Worm (Caenorhabditis elegans): ENCODE results near the gene srz-31.
A peak's percentile ranks its signal among the peaks of the same experiment; 100 is the strongest.

Gene srz-31

DNA sequence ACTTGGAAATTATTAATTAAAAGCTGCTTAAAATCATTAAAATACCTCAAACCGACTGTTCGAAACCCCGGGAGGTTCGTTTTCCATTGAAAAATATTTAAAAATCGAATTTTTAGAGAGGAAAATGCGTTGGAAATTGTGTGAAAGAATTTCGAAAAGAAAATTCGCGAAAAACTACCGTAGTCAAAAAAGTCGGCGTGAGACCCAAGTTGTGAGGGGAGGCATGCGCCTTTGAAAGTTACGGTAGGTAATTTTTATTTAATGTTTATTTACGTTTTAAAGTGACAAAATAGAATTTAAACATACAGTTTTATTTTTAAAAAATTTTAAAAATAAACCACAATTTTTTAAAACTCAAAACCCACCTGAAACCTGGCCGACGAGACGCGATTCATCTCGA is 21.6 kb upstream of the srz-31 start:
- no peak for TF ChIP-seq F13H6.1 (tag; optimal IDR thresholded peaks at IDR 0.05)
- no peak for TF ChIP-seq lsy-2 (tag; optimal IDR thresholded peaks at IDR 0.05)
- TF ChIP-seq nhr-10 (tag; optimal IDR thresholded peaks at IDR 0.05): no peak
- TF ChIP-seq dmd-4 (tag; optimal IDR thresholded peaks at IDR 0.05): no peak
- no peak for TF ChIP-seq aly-2 (tag; optimal IDR thresholded peaks at IDR 0.05)
- no peak for TF ChIP-seq Y55F3AM.14 (GFP tag; optimal IDR thresholded peaks at IDR 0.05)
- TF ChIP-seq sem-4 (tag; optimal IDR thresholded peaks at IDR 0.05): no peak
- TF ChIP-seq nhr-6 (tag; optimal IDR thresholded peaks at IDR 0.05): no peak
- no peak for TF ChIP-seq mdl-1 (tag; optimal IDR thresholded peaks at IDR 0.05)
- TF ChIP-seq blmp-1 (tag; optimal IDR thresholded peaks at IDR 0.05; ENCODE audit: insufficient read depth): no peak

- TF ChIP-seq nhr-23 (tag; optimal IDR thresholded peaks at IDR 0.05) (no peak), mab-5 (tag; optimal IDR thresholded peaks at IDR 0.05) (no peak), nhr-21 (tag; optimal IDR thresholded peaks at IDR 0.05) (no peak), alr-1 (tag; optimal IDR thresholded peaks at IDR 0.05) (no peak), nhr-11 (tag; optimal IDR thresholded peaks at IDR 0.05) (no peak)
Measured at ce11 chrIV:14119327-14119726, 17.8 kb upstream of the srz-31 start.

DNA sequence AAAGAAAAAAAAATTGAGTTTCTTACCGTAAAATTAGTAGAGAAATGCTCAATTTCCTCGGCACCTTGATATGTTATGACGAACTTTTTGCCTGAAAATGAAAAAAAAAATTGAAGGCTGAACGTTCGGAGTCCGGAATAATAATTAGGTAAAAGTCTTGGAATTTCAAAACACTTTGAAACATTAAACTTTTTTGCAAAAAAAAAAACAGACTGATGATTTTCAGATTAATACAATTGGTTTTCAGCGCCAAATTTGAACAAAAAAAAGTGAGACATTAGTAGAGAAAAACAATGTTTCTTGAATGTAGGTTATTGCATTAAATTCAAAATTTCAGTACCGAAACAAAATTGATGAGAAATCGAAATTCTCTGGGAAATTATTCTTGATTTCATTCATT is 13.2 kb upstream of the srz-31 start, which contains the start of gene nkcc-1:
TSS of gene nkcc-1 (minus strand) at position 101 of the 400 bp plus-strand sequence.
- no peak for TF ChIP-seq nhr-12 (tag; optimal IDR thresholded peaks at IDR 0.05)
- no peak for TF ChIP-seq unc-62 (GFP tag; optimal IDR thresholded peaks at IDR 0.05)
- no peak for TF ChIP-seq nhr-77 (tag; optimal IDR thresholded peaks at IDR 0.05)
- TF ChIP-seq skn-1 (tag; optimal IDR thresholded peaks at IDR 0.05): no peak
- no peak for TF ChIP-seq nhr-237 (tag; optimal IDR thresholded peaks at IDR 0.05)
- no peak for TF ChIP-seq lin-39 (tag; optimal IDR thresholded peaks at IDR 0.05)
- TF ChIP-seq nhr-25 (tag; optimal IDR thresholded peaks at IDR 0.05): no peak
- TF ChIP-seq crh-2 (tag; optimal IDR thresholded peaks at IDR 0.05): no peak
- TF ChIP-seq snpc-4 (tag; optimal IDR thresholded peaks at IDR 0.05): no peak

DNA sequence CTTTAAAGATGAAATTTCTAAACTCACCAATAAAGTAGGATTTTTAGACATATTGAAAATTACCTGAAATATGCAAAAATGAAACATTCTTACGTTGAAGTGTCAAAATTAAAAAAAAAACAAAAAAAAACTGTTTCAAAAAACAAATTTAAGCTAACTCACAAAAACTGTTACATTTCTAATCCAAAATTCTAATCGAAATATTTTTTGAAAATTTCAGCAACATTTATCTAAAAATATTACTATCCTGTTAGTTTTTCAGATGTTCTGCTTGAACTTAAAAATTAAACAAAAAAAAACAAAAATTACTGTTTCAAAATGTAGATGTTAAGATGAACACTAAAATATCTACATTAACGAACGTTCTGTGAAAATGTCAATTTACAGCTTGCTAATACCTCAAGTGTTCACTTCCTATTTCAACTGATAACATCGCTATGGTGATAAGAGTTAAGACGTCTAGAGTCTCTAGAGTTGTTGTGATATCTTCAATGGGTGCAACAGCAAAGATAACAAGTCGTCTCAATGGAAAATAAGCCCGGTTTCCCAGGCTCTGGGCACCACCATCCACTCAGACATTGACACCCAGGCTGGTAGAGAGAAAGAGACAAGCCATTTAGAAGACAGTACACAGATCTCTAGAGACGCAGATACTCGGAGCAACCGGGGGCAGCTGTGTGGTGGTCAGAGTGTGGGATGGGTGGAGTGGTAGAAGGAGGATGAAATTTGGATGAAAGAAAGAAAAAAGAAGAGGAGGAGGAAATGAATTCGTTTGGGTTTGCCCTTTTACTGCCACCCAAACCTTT is 9.2 kb upstream of the srz-31 start, which contains the start of gene H12I19.115:
TSS of gene H12I19.115 (minus strand) at position 51 of the 806 bp plus-strand sequence.
- TF ChIP-seq unc-55 (GFP tag; optimal IDR thresholded peaks at IDR 0.05) (peak; percentile 15), nhr-11 (tag; optimal IDR thresholded peaks at IDR 0.05) (no peak), nhr-129 (tag; optimal IDR thresholded peaks at IDR 0.05) (peak; percentile 83), ztf-4 (tag; optimal IDR thresholded peaks at IDR 0.05) (no peak), peb-1 (tag; optimal IDR thresholded peaks at IDR 0.05) (no peak), nhr-23 (tag; optimal IDR thresholded peaks at IDR 0.05) (no peak), sma-9 (GFP tag; optimal IDR thresholded peaks at IDR 0.05) (no peak), sma-9 (tag; optimal IDR thresholded peaks at IDR 0.05) (no peak), lsy-2 (tag; optimal IDR thresholded peaks at IDR 0.05) (no peak), sma-3 (GFP tag; optimal IDR thresholded peaks at IDR 0.05) (no peak), C34F6.9 (tag; optimal IDR thresholded peaks at IDR 0.05) (peak; percentile 30)

DNA sequence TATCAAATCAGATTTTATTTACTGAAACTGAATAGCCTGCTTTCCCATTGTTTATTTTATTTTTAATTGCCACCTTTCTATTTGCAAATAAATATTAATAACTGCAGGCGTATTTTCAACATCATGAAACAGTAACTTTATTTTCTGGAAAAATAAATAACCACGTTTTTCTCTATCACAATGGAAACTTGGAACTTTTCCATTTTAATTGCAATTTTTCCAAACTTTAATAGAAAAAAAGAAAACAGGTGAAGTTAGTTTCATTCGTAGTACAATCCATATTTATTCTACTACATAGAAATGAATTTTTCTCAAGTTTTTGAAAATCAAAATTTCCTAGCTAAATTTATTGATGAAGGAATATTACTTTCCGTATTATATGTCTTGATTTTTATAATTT is 8.1 kb upstream of the srz-31 start, which contains the start of gene srz-42:
TSS of gene srz-42 (plus strand) at position 301 of the 400 bp plus-strand sequence.
- TF ChIP-seq F13H6.1 (tag; optimal IDR thresholded peaks at IDR 0.05) (no peak), nhr-237 (tag; optimal IDR thresholded peaks at IDR 0.05) (no peak), unc-55 (GFP tag; optimal IDR thresholded peaks at IDR 0.05) (no peak)

DNA sequence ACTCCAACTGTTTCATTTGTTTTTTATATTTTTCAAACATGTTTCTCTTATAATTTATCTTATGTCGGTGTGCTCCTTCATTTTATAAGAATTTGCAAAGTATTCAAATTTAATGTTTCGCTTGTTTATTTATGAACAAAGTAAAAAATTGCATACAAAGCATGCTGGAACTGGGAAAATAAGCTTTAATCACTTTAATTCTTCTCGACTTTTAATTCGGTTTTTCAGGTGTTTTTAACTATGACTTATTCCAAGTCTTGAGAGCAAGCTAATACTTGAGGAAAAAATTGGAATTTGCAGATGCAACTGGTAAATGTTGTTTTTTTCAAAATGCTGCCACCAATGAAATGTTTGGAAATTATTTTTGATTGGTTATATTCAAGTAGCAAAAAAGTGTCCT is 5.4 kb upstream of the srz-31 start, which contains the start of gene srz-59:
TSS of gene srz-59 (plus strand) at position 301 of the 400 bp plus-strand sequence.
- TF ChIP-seq nhr-12 (tag; optimal IDR thresholded peaks at IDR 0.05) (no peak), unc-62 (GFP tag; optimal IDR thresholded peaks at IDR 0.05) (no peak), lin-11 (tag; optimal IDR thresholded peaks at IDR 0.05) (no peak), nhr-6 (tag; optimal IDR thresholded peaks at IDR 0.05) (no peak), sma-3 (GFP tag; optimal IDR thresholded peaks at IDR 0.05) (no peak), zag-1 (tag; optimal IDR thresholded peaks at IDR 0.05) (no peak), egl-27 (tag; optimal IDR thresholded peaks at IDR 0.05) (no peak), ceh-16 (tag; optimal IDR thresholded peaks at IDR 0.05) (no peak), nhr-21 (tag; optimal IDR thresholded peaks at IDR 0.05) (no peak), lsy-2 (tag; optimal IDR thresholded peaks at IDR 0.05) (no peak), lin-39 (tag; optimal IDR thresholded peaks at IDR 0.05) (no peak), R02D3.7 (tag; optimal IDR thresholded peaks at IDR 0.05) (no peak), elt-3 (tag; optimal IDR thresholded peaks at IDR 0.05) (no peak), aly-2 (tag; optimal IDR thresholded peaks at IDR 0.05) (no peak), C34F6.9 (tag; optimal IDR thresholded peaks at IDR 0.05) (no peak), mab-5 (tag; optimal IDR thresholded peaks at IDR 0.05) (no peak), elt-1 (tag; optimal IDR thresholded peaks at IDR 0.05) (no peak), unc-39 (tag; optimal IDR thresholded peaks at IDR 0.05) (no peak), sma-9 (GFP tag; optimal IDR thresholded peaks at IDR 0.05) (no peak), sma-9 (tag; optimal IDR thresholded peaks at IDR 0.05) (no peak), nhr-23 (tag; optimal IDR thresholded peaks at IDR 0.05) (no peak)

All from whole organism, L2 larva.